Worm (Caenorhabditis elegans): Measurements from ENCODE around the gene rnp-5.

Gene rnp-5

ce11 chrIII:886726-887125 is 33.0 kb upstream of the rnp-5 start, which contains the start of gene zer-1:
Gene zer-1, minus strand, starts transcription at chrIII:886793.
- TF ChIP-seq nhr-11 (tag; optimal IDR thresholded peaks at IDR 0.05) = no peak
- no peak for TF ChIP-seq rnt-1 (tag; optimal IDR thresholded peaks at IDR 0.05)
- no peak for TF ChIP-seq fax-1 (tag; optimal IDR thresholded peaks at IDR 0.05)
- TF ChIP-seq sox-2 (GFP tag; IDR thresholded peaks at IDR 0.05) = no peak
- TF ChIP-seq unc-42 (tag; optimal IDR thresholded peaks at IDR 0.05) = no peak
- no peak for TF ChIP-seq ceh-22 (tag; optimal IDR thresholded peaks at IDR 0.05)
- TF ChIP-seq mec-3 (tag; optimal IDR thresholded peaks at IDR 0.05; ENCODE audit: borderline replicate concordance) = no peak
- TF ChIP-seq hlh-30 (tag; optimal IDR thresholded peaks at IDR 0.05; ENCODE audit: insufficient read depth) = no peak
- TF ChIP-seq fkh-6 (tag; optimal IDR thresholded peaks at IDR 0.05) = no peak
- TF ChIP-seq F13H6.1 (tag; optimal IDR thresholded peaks at IDR 0.05) = no peak
- TF ChIP-seq eyg-1 (tag; optimal IDR thresholded peaks at IDR 0.05) = no peak
- no peak for TF ChIP-seq pqm-1 (tag; optimal IDR thresholded peaks at IDR 0.05)
- no peak for TF ChIP-seq sox-4 (tag; optimal IDR thresholded peaks at IDR 0.05)
- TF ChIP-seq K09A11.1 (tag; optimal IDR thresholded peaks at IDR 0.05; ENCODE audit: insufficient read depth) = no peak
- TF ChIP-seq madf-2 (tag; optimal IDR thresholded peaks at IDR 0.05) = no peak
- TF ChIP-seq hlh-15 (tag; optimal IDR thresholded peaks at IDR 0.05) = no peak
- no peak for TF ChIP-seq lin-11 (tag; optimal IDR thresholded peaks at IDR 0.05)
- TF ChIP-seq zip-5 (tag; optimal IDR thresholded peaks at IDR 0.05) = no peak
- TF ChIP-seq ets-4 (tag; optimal IDR thresholded peaks at IDR 0.05) = no peak
- no peak for TF ChIP-seq lim-6 (tag; optimal IDR thresholded peaks at IDR 0.05)

DNA sequence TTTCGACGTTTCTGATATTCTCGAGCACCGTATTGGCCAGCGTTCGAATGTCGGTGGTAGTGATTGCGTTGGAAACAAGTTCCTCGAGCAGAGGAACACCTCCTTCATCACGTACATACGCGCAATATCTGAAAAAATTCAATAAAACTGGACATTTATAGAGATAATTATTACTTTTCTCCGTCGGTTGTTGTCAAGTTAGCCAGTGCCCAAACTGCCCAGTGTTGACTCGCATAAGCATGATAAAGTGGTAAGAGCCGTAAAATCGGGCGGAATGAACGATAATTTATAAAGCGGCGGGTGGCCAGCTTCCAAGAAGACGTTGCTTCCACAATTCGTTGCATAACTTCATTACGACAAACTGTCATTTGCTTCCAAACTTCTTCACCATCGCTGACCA is 29.9 kb upstream of the rnp-5 start:
- no peak for TF ChIP-seq ceh-6 (GFP tag; optimal IDR thresholded peaks at IDR 0.05)
- TF ChIP-seq K09A11.1 (tag; optimal IDR thresholded peaks at IDR 0.05; ENCODE audit: insufficient read depth) = no peak
- no peak for TF ChIP-seq ceh-9 (tag; optimal IDR thresholded peaks at IDR 0.05)
- no peak for TF ChIP-seq madf-2 (tag; optimal IDR thresholded peaks at IDR 0.05)
- TF ChIP-seq odd-2 (tag; optimal IDR thresholded peaks at IDR 0.05) = no peak
- TF ChIP-seq F13H6.1 (tag; optimal IDR thresholded peaks at IDR 0.05) = no peak
- no peak for TF ChIP-seq T23F11.4 (GFP tag; optimal IDR thresholded peaks at IDR 0.05)

DNA sequence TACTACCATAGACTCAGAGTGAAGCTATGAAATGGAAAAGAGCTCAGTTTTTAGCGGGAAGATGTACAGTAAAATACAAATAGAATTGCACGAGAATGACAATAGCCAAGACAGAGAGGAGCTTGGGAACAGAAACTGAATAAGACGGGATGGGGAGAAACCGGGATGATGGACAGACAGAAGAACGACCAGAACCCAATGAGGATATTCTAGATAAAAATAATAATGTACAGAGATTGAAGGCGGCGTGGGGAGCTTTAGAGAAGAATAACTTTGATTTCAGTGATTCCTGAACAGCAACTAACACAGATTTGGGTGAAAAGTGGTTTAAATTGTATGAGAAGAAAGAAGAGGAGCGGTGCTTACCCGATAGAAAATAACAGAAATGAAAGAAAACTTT is 27.8 kb upstream of the rnp-5 start:
- TF ChIP-seq K02D7.2 (tag; optimal IDR thresholded peaks at IDR 0.05) = no peak
- TF ChIP-seq hlh-13 (GFP tag; optimal IDR thresholded peaks at IDR 0.05) = no peak
- TF ChIP-seq C38D4.7 (GFP tag; optimal IDR thresholded peaks at IDR 0.05) = no peak
- no peak for TF ChIP-seq C08G9.2 (tag; optimal IDR thresholded peaks at IDR 0.05)
- no peak for TF ChIP-seq ceh-6 (GFP tag; optimal IDR thresholded peaks at IDR 0.05)
- TF ChIP-seq sox-2 (GFP tag; IDR thresholded peaks at IDR 0.05) = no peak
- TF ChIP-seq madf-2 (tag; optimal IDR thresholded peaks at IDR 0.05) = no peak
- TF ChIP-seq elt-4 (tag; optimal IDR thresholded peaks at IDR 0.05) = no peak
- TF ChIP-seq dve-1 (tag; optimal IDR thresholded peaks at IDR 0.05) = no peak
- TF ChIP-seq ceh-2 (tag; optimal IDR thresholded peaks at IDR 0.05) = no peak
- TF ChIP-seq dmd-4 (tag; optimal IDR thresholded peaks at IDR 0.05; ENCODE audit: borderline replicate concordance) = no peak
- no peak for TF ChIP-seq Y22D7AL.16 (tag; optimal IDR thresholded peaks at IDR 0.05)
- no peak for TF ChIP-seq npax-4 (tag; optimal IDR thresholded peaks at IDR 0.05)
- TF ChIP-seq ztf-16 (tag; optimal IDR thresholded peaks at IDR 0.05) = no peak
- TF ChIP-seq fkh-10 (GFP tag; optimal IDR thresholded peaks at IDR 0.05) = no peak

DNA sequence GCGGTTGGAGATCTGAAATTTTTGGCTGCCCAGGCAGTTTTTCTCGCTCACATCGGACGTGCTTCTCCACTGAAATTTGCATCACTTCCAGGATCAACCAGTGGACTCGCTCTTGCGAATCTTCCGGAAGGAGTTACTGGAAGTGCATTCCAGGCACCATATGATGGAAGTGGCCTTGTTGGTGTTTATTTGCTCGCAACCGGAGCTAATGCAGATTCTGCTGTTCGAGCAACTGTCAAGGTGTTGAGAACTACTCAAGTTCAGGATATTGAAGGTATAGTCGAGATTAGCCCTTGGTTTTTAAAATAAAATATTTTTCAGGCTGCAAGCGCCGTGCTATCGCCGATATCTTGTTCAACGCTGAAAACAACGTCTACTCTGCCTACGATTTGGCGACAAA is 27.1 kb upstream of the rnp-5 start:
- TF ChIP-seq eyg-1 (tag; optimal IDR thresholded peaks at IDR 0.05) (no peak), nfya-1 (tag; optimal IDR thresholded peaks at IDR 0.05) (no peak), rnt-1 (tag; optimal IDR thresholded peaks at IDR 0.05) (no peak), Y22D7AL.16 (tag; optimal IDR thresholded peaks at IDR 0.05) (no peak), ceh-22 (tag; optimal IDR thresholded peaks at IDR 0.05) (no peak), hlh-6 (tag; optimal IDR thresholded peaks at IDR 0.05) (no peak), tbx-2 (tag; optimal IDR thresholded peaks at IDR 0.05) (no peak), elt-4 (tag; optimal IDR thresholded peaks at IDR 0.05) (no peak), T23F11.4 (GFP tag; optimal IDR thresholded peaks at IDR 0.05) (no peak), fkh-6 (tag; optimal IDR thresholded peaks at IDR 0.05) (no peak), hlh-8 (tag; optimal IDR thresholded peaks at IDR 0.05) (no peak), ref-2 (tag; optimal IDR thresholded peaks at IDR 0.05) (no peak)
